Fruit fly (Drosophila melanogaster) whole organism, embryonic: ENCODE measurements around the gene Glt.
A peak's percentile ranks its signal among the peaks of the same experiment; 100 is the strongest.

Source experiments
- BEAF-32 ChIP-seq: fragments of 200-800 bp; sonication (Bioruptor generic); optimal IDR thresholded peaks from 3 replicates; lab custom pipeline; 2017; ENCODE audit warnings: missing biosample characterization, missing genetic modification characterization, mild to moderate bottlenecking, moderate library complexity, missing genetic modification reagents
- Bdp1 ChIP-seq: fragments of 200-800 bp; sonication (Bioruptor generic); optimal IDR thresholded peaks from 3 replicates; lab custom pipeline; 2016; ENCODE audit warnings: missing biosample characterization, missing genetic modification characterization
- C15 ChIP-seq: fragments of 200-800 bp; sonication (Bioruptor generic); IDR thresholded peaks from 3 replicates; pipeline ENCODE4 v1.3.6; 2022; ENCODE audit warnings: missing biosample characterization, missing genetic modification characterization
- CG10274 ChIP-seq: fragments of 200-800 bp; sonication (Bioruptor generic); optimal IDR thresholded peaks from 3 replicates; lab custom pipeline; 2017; ENCODE audit warnings: missing biosample characterization, mild to moderate bottlenecking, missing genetic modification characterization
- CG13775 ChIP-seq: fragments of 200-800 bp; sonication (Bioruptor generic); optimal IDR thresholded peaks from 3 replicates; lab custom pipeline; 2017; ENCODE audit warnings: missing biosample characterization, mild to moderate bottlenecking, missing genetic modification characterization
- CG14965 ChIP-seq: fragments of 200-800 bp; sonication (Bioruptor generic); optimal IDR thresholded peaks from 2 replicates; lab custom pipeline; 2016; ENCODE audit warnings: missing biosample characterization, missing genetic modification characterization, borderline replicate concordance
- CG1529 ChIP-seq: fragments of 200-800 bp; sonication (Bioruptor generic); optimal IDR thresholded peaks from 3 replicates; lab custom pipeline; 2018; ENCODE audit warnings: missing biosample characterization, missing genetic modification characterization
- CG16815 ChIP-seq: fragments of 200-800 bp; sonication (Bioruptor generic); optimal IDR thresholded peaks from 3 replicates; lab custom pipeline; 2017; ENCODE audit warnings: missing biosample characterization, mild to moderate bottlenecking, missing genetic modification characterization
- CG3065 ChIP-seq: fragments of 200-800 bp; sonication (Bioruptor generic); optimal IDR thresholded peaks from 2 replicates; lab custom pipeline; 2016; ENCODE audit warnings: missing biosample characterization, missing genetic modification characterization
- CG31441 ChIP-seq: fragments of 200-800 bp; sonication (Bioruptor generic); IDR thresholded peaks from 2 replicates; pipeline ENCODE4 v1.3.6; 2022; ENCODE audit warnings: missing biosample characterization, missing genetic modification characterization
- CG33557 ChIP-seq: fragments of 200-800 bp; sonication (Bioruptor generic); optimal IDR thresholded peaks from 2 replicates; lab custom pipeline; 2019; ENCODE audit warnings: missing biosample characterization, mild to moderate bottlenecking, missing genetic modification characterization, moderate library complexity
- CG34376 ChIP-seq: fragments of 200-800 bp; sonication (Bioruptor generic); optimal IDR thresholded peaks from 2 replicates; lab custom pipeline; 2018; ENCODE audit warnings: missing biosample characterization, mild to moderate bottlenecking, missing genetic modification characterization
- CG4282 ChIP-seq: fragments of 200-800 bp; sonication (Bioruptor generic); optimal IDR thresholded peaks from 2 replicates; lab custom pipeline; 2016; ENCODE audit warnings: missing biosample characterization, missing genetic modification characterization
- CG5953 ChIP-seq: fragments of 200-800 bp; sonication (Bioruptor generic); IDR thresholded peaks from 2 replicates; pipeline ENCODE4 v1.3.6; 2022; ENCODE audit warnings: missing biosample characterization, missing genetic modification characterization
- CG7271 ChIP-seq: fragments of 200-800 bp; sonication (Bioruptor generic); optimal IDR thresholded peaks from 2 replicates; lab custom pipeline; 2018; ENCODE audit warnings: missing biosample characterization, mild to moderate bottlenecking, missing genetic modification characterization, moderate library complexity
- CG9797 ChIP-seq: fragments of 200-800 bp; sonication (Bioruptor generic); optimal IDR thresholded peaks from 3 replicates; lab custom pipeline; 2018; ENCODE audit warnings: missing biosample characterization, mild to moderate bottlenecking, missing genetic modification characterization
- D19B ChIP-seq: fragments of 200-800 bp; sonication (Bioruptor generic); optimal IDR thresholded peaks from 2 replicates; lab custom pipeline; 2017; ENCODE audit warnings: missing biosample characterization, mild to moderate bottlenecking, missing genetic modification characterization
- E2f1 ChIP-seq: fragments of 200-800 bp; sonication (Bioruptor generic); IDR thresholded peaks from 2 replicates; pipeline ENCODE4 v1.3.6; 2022; ENCODE audit warnings: missing biosample characterization, missing genetic modification characterization
- Ets97D ChIP-seq: fragments of 200-800 bp; sonication (Bioruptor generic); optimal IDR thresholded peaks from 3 replicates; lab custom pipeline; 2016; ENCODE audit warnings: missing biosample characterization, missing genetic modification characterization
- Gsc ChIP-seq: fragments of 200-800 bp; sonication (Bioruptor generic); IDR thresholded peaks from 2 replicates; pipeline ENCODE4 v1.3.6; 2022; ENCODE audit warnings: missing biosample characterization, missing genetic modification characterization
- H15 ChIP-seq: fragments of 200-800 bp; sonication (Bioruptor generic); IDR thresholded peaks from 3 replicates; pipeline ENCODE4 v1.3.6; 2022; ENCODE audit warnings: missing biosample characterization, missing genetic modification characterization
- HLH3B ChIP-seq: fragments of 200-800 bp; sonication (Bioruptor generic); IDR thresholded peaks from 2 replicates; pipeline ENCODE4 v1.3.6; 2022; ENCODE audit warnings: missing biosample characterization, missing genetic modification characterization
- Hand ChIP-seq: fragments of 200-800 bp; sonication (Bioruptor generic); optimal IDR thresholded peaks from 2 replicates; lab custom pipeline; 2017; ENCODE audit warnings: mild to moderate bottlenecking, missing biosample characterization, missing genetic modification reagents, missing genetic modification characterization
- HmgZ ChIP-seq: fragments of 200-800 bp; sonication (Bioruptor generic); optimal IDR thresholded peaks from 2 replicates; lab custom pipeline; 2018; ENCODE audit warnings: missing biosample characterization, mild to moderate bottlenecking, missing genetic modification characterization
- Hmx ChIP-seq: fragments of 200-800 bp; sonication (Bioruptor generic); optimal IDR thresholded peaks from 2 replicates; lab custom pipeline; 2016; ENCODE audit warnings: missing biosample characterization, missing genetic modification characterization
- Hr39 ChIP-seq: fragments of >200 bp; optimal IDR thresholded peaks from 2 replicates; lab custom pipeline; 2017
- Mad ChIP-seq: fragments of 200-800 bp; sonication (Bioruptor generic); optimal IDR thresholded peaks from 2 replicates; lab custom pipeline; 2016; ENCODE audit warnings: missing biosample characterization, missing genetic modification characterization
- NC2α ChIP-seq: fragments of 200-800 bp; sonication (Bioruptor generic); optimal IDR thresholded peaks from 2 replicates; lab custom pipeline; 2016; ENCODE audit warnings: missing biosample characterization, missing genetic modification characterization
- Oaz ChIP-seq: fragments of 200-800 bp; sonication (Bioruptor generic); IDR thresholded peaks from 2 replicates; pipeline ENCODE4 v1.3.6; 2022; ENCODE audit warnings: missing biosample characterization, missing genetic modification characterization
- PHDP ChIP-seq: fragments of 200-800 bp; sonication (Bioruptor generic); optimal IDR thresholded peaks from 3 replicates; lab custom pipeline; 2018; ENCODE audit warnings: missing biosample characterization, mild to moderate bottlenecking, missing genetic modification characterization, moderate library complexity
- Scr ChIP-seq: fragments of 200-800 bp; sonication (Bioruptor generic); IDR thresholded peaks from 2 replicates; pipeline ENCODE4 v1.3.6; 2022; ENCODE audit warnings: missing biosample characterization, missing genetic modification characterization; ENCODE audit not compliant: partially characterized antibody
- TFAM ChIP-seq: fragments of 200-800 bp; sonication (Bioruptor generic); optimal IDR thresholded peaks from 2 replicates; lab custom pipeline; 2017; ENCODE audit warnings: missing biosample characterization, missing genetic modification characterization, inconsistent platforms
- abd-A ChIP-seq: fragments of 200-800 bp; sonication (Bioruptor generic); optimal IDR thresholded peaks from 3 replicates; lab custom pipeline; 2019; ENCODE audit warnings: missing biosample characterization, mild to moderate bottlenecking, missing genetic modification characterization, moderate library complexity
- ap ChIP-seq: fragments of 200-800 bp; sonication (Bioruptor generic); IDR thresholded peaks from 2 replicates; pipeline ENCODE4 v1.3.6; 2022; ENCODE audit warnings: missing biosample characterization, missing genetic modification characterization
- ato ChIP-seq: fragments of 200-800 bp; sonication (Bioruptor generic); IDR thresholded peaks from 2 replicates; pipeline ENCODE4 v1.3.6; 2022; ENCODE audit warnings: missing biosample characterization, missing genetic modification characterization; ENCODE audit not compliant: partially characterized antibody
- bowl ChIP-seq: fragments of 200-800 bp; sonication (Bioruptor generic); IDR thresholded peaks from 2 replicates; pipeline ENCODE4 v1.3.6; 2022; ENCODE audit warnings: missing biosample characterization, missing genetic modification characterization
- btn ChIP-seq: fragments of 200-800 bp; sonication (Bioruptor generic); optimal IDR thresholded peaks from 2 replicates; lab custom pipeline; 2016; ENCODE audit warnings: missing biosample characterization, missing genetic modification characterization
- cwo ChIP-seq: fragments of 200-800 bp; sonication (Bioruptor generic); optimal IDR thresholded peaks from 3 replicates; lab custom pipeline; 2017; ENCODE audit warnings: missing biosample characterization, missing genetic modification characterization, mild to moderate bottlenecking, moderate library complexity, missing genetic modification reagents
- dmrt11E ChIP-seq: fragments of 200-800 bp; sonication (Bioruptor generic); optimal IDR thresholded peaks from 3 replicates; lab custom pipeline; 2018; ENCODE audit warnings: missing biosample characterization, mild to moderate bottlenecking, missing genetic modification characterization, moderate library complexity
- esg ChIP-seq: fragments of 200-800 bp; sonication (Bioruptor generic); conservative IDR thresholded peaks from 2 replicates; pipeline ENCODE4 v1.3.6; 2022; ENCODE audit warnings: missing biosample characterization, missing genetic modification characterization
- grau ChIP-seq: fragments of 200-800 bp; optimal IDR thresholded peaks from 3 replicates; lab custom pipeline; 2019; ENCODE audit warnings: missing biosample characterization, mild to moderate bottlenecking, missing genetic modification characterization, moderate library complexity
- gsb ChIP-seq: fragments of 200-800 bp; sonication (Bioruptor generic); IDR thresholded peaks from 2 replicates; pipeline ENCODE4 v1.3.6; 2022; ENCODE audit warnings: missing biosample characterization, missing genetic modification characterization
- nerfin-1 ChIP-seq: fragments of 200-800 bp; sonication (Bioruptor generic); optimal IDR thresholded peaks from 3 replicates; lab custom pipeline; 2019; ENCODE audit warnings: missing biosample characterization, mild to moderate bottlenecking, missing genetic modification characterization, moderate library complexity
- otp ChIP-seq: fragments of 200-800 bp; sonication (Bioruptor generic); IDR thresholded peaks from 3 replicates; pipeline ENCODE4, ENCODE4 v1.3.6; 2022; ENCODE audit warnings: missing biosample characterization, missing genetic modification characterization
- psq ChIP-seq: fragments of 200-800 bp; sonication (Bioruptor generic); optimal IDR thresholded peaks from 2 replicates; lab custom pipeline; 2017; ENCODE audit warnings: missing biosample characterization, missing genetic modification characterization
- toy ChIP-seq: fragments of 200-800 bp; sonication (Bioruptor generic); IDR thresholded peaks from 2 replicates; pipeline ENCODE4 v1.3.6; 2022; ENCODE audit warnings: missing biosample characterization, missing genetic modification characterization
- unpg ChIP-seq: fragments of 200-800 bp; sonication (Bioruptor generic); optimal IDR thresholded peaks from 3 replicates; lab custom pipeline; 2018; ENCODE audit warnings: missing biosample characterization, mild to moderate bottlenecking, missing genetic modification characterization, moderate library complexity
- usp ChIP-seq: fragments of >200 bp; optimal IDR thresholded peaks from 2 replicates; lab custom pipeline; 2017; ENCODE audit warnings: missing biosample characterization, missing genetic modification characterization
- zen2 ChIP-seq: fragments of 200-800 bp; sonication (Bioruptor generic); IDR thresholded peaks from 3 replicates; pipeline ENCODE4 v1.3.6; 2022; ENCODE audit warnings: missing biosample characterization, missing genetic modification characterization; ENCODE audit not compliant: partially characterized antibody
- zfh2 ChIP-seq: fragments of 200-800 bp; sonication (Bioruptor generic); optimal IDR thresholded peaks from 2 replicates; lab custom pipeline; 2016; ENCODE audit warnings: missing biosample characterization, missing genetic modification characterization

The Glt gene

dm6 chr2L:8691292-8691975 lies 18.9 kb downstream of the Glt start (continued):
- TF ChIP-seq ato (GFP tag; lab: Robert Waterston, UW) (no peak), bowl (GFP tag; lab: Robert Waterston, UW) (no peak), HmgZ (tag; lab: Kevin White, UChicago) (peak; percentile 50), Hand (peak; percentile 73), cwo (peak; percentile 80), Ets97D (GFP tag; lab: Kevin White, UChicago) (peak; percentile 22), usp (GFP tag; lab: Kevin White, UChicago) (no peak), ap (GFP tag; lab: Robert Waterston, UW) (peak; percentile 61; the same call in 1 of the 2 replicates), zen2 (no peak), dmrt11E (peak; percentile 83), TFAM (GFP tag; lab: Kevin White, UChicago) (peak; percentile 35), Scr (GFP tag; lab: Robert Waterston, UW) (no peak), zfh2 (GFP tag; lab: Kevin White, UChicago) (peak; percentile 24), Mad (GFP tag; lab: Kevin White, UChicago) (peak; percentile 34), otp (peak; percentile 78; the same call in 2 of the 3 replicates), Gsc (GFP tag; lab: Robert Waterston, UW) (no peak), CG3065 (peak; percentile 19), Hmx (no peak), CG14965 (GFP tag; lab: Kevin White, UChicago) (no peak), PHDP (peak; percentile 89), CG7271 (tag; lab: Kevin White, UChicago) (peak; percentile 7), toy (no peak), btn (GFP tag; lab: Kevin White, UChicago) (peak; percentile 9), CG1529 (GFP tag; lab: Kevin White, UChicago) (peak; percentile 86), CG34376 (peak; percentile 82), BEAF-32 (GFP tag; lab: Kevin White, UChicago) (no peak), esg (GFP tag; lab: Robert Waterston, UW) (peak; percentile 69; the same call in 1 of the 2 replicates), gsb (peak; percentile 72), E2f1 (GFP tag; lab: Robert Waterston, UW) (peak; percentile 74), CG33557 (GFP tag; lab: Kevin White, UChicago) (peak; percentile 90), CG13775 (GFP tag; lab: Kevin White, UChicago) (peak; percentile 89), CG4282 (GFP tag; lab: Kevin White, UChicago) (no peak), CG16815 (peak; percentile 78), C15 (GFP tag; lab: Robert Waterston, UW) (no peak), NC2α (GFP tag; lab: Kevin White, UChicago) (peak; percentile 25), grau (peak; percentile 90), psq (GFP tag; lab: Kevin White, UChicago) (peak; percentile 44), CG31441 (GFP tag; lab: Robert Waterston, UW) (peak; percentile 96), H15 (peak; percentile 69; the same call in 1 of the 3 replicates), abd-A (tag; lab: Kevin White, UChicago) (peak; percentile 96), Oaz (GFP tag; lab: Robert Waterston, UW) (peak; percentile 55; the same call in 1 of the 2 replicates), CG9797 (GFP tag; lab: Kevin White, UChicago) (no peak), CG10274 (GFP tag; lab: Kevin White, UChicago) (peak; percentile 64), Hr39 (no peak), Bdp1 (GFP tag; lab: Kevin White, UChicago) (peak; percentile 47), HLH3B (GFP tag; lab: Robert Waterston, UW) (peak; percentile 52), CG5953 (GFP tag; lab: Robert Waterston, UW) (peak; percentile 16; the same call in 1 of the 2 replicates), D19B (GFP tag; lab: Kevin White, UChicago) (peak; percentile 89), unpg (GFP tag; lab: Kevin White, UChicago) (peak; percentile 82), nerfin-1 (peak; percentile 88)
